Worm (Caenorhabditis elegans) whole organism, L4 larva: ENCODE measurements around the gene ZK688.12.

ENCODE experiments used
- D1046.2 ChIP-seq: fragments of 200-800 bp; sonication (Bioruptor generic); IDR thresholded peaks from 2 replicates; pipeline ENCODE4 v1.3.6; 2022; ENCODE audit warnings: missing genetic modification characterization, missing compliant biosample characterization
- F44E2.7 ChIP-seq: fragments of 200-800 bp; sonication (Bioruptor generic); IDR thresholded peaks from 2 replicates; pipeline ENCODE4 v2.1.2; 2022; ENCODE audit warnings: missing genetic modification characterization, missing compliant biosample characterization
- F49E8.2 ChIP-seq: sonication (generic microtip); optimal IDR thresholded peaks from 2 replicates; lab custom pipeline; 2016; ENCODE audit warnings: missing compliant biosample characterization, mild to moderate bottlenecking, missing genetic modification characterization, borderline replicate concordance
- R02D3.7 ChIP-seq: fragments of 150-350 bp; sonication (generic microtip); optimal IDR thresholded peaks from 3 replicates; lab custom pipeline; 2014; ENCODE audit warnings: missing biosample characterization, missing genetic modification characterization
- T26A8.4 ChIP-seq: fragments of 200-800 bp; sonication (Bioruptor generic); IDR thresholded peaks from 2 replicates; pipeline ENCODE4 v1.3.6; 2022; ENCODE audit warnings: missing genetic modification characterization, missing compliant biosample characterization
- Y48G9A.11 ChIP-seq: fragments of 200-800 bp; sonication (Bioruptor generic); IDR thresholded peaks from 2 replicates; pipeline ENCODE4 v1.3.6; 2022; ENCODE audit warnings: missing genetic modification reagents, missing genetic modification characterization, missing compliant biosample characterization
- Y5F2A.4 ChIP-seq: fragments of 200-800 bp; sonication (Bioruptor generic); optimal IDR thresholded peaks from 2 replicates; lab custom pipeline; 2018; ENCODE audit warnings: mild to moderate bottlenecking, missing genetic modification characterization, missing compliant biosample characterization
- ama-1 ChIP-seq: fragments of 150-350 bp; optimal IDR thresholded peaks from 2 replicates; lab custom pipeline; 2014; ENCODE audit warnings: inconsistent platforms, mixed read lengths
- ceh-32 ChIP-seq: sonication (generic microtip); optimal IDR thresholded peaks from 2 replicates; lab custom pipeline; 2016; ENCODE audit warnings: mild to moderate bottlenecking, missing genetic modification characterization, missing compliant biosample characterization; ENCODE audit not compliant: poor library complexity
- ctbp-1 ChIP-seq: fragments of 200-800 bp; sonication (Bioruptor generic); IDR thresholded peaks from 2 replicates; pipeline ENCODE4 v1.3.6; 2022; ENCODE audit warnings: missing genetic modification reagents, missing genetic modification characterization, missing compliant biosample characterization
- daf-12 ChIP-seq: fragments of 150-350 bp; optimal IDR thresholded peaks from 2 replicates; lab custom pipeline; 2014; ENCODE audit warnings: missing biosample characterization, missing genetic modification reagents, missing genetic modification characterization
- daf-16 ChIP-seq, 3 experiments: sonication (generic microtip); optimal IDR thresholded peaks; 2 replicates each; lab custom pipeline; 2016 to 2017; ENCODE audit warnings: missing genetic modification characterization in 3 of 3, missing genetic modification reagents in 3 of 3, mild to moderate bottlenecking in 2 of 3, missing compliant biosample characterization in 2 of 3, missing biosample characterization in 1 of 3, moderate library complexity in 1 of 3
- daf-19 ChIP-seq: fragments of 200-800 bp; sonication (Bioruptor generic); conservative IDR thresholded peaks from 2 replicates; pipeline ENCODE4 v1.3.6; 2022; ENCODE audit warnings: missing genetic modification characterization, missing compliant biosample characterization
- dmd-8 ChIP-seq: fragments of 200-800 bp; sonication (Bioruptor generic); IDR thresholded peaks from 2 replicates; pipeline ENCODE4 v1.3.6; 2022; ENCODE audit warnings: missing genetic modification characterization, missing compliant biosample characterization
- dve-1 ChIP-seq: sonication (generic microtip); optimal IDR thresholded peaks from 2 replicates; lab custom pipeline; 2017; ENCODE audit warnings: antibody characterized with exemption, mild to moderate bottlenecking, missing genetic modification characterization, missing compliant biosample characterization; ENCODE audit not compliant: insufficient read depth
- egl-27 ChIP-seq: sonication (generic microtip); optimal IDR thresholded peaks from 3 replicates; lab custom pipeline; 2017; ENCODE audit warnings: missing biosample characterization, missing genetic modification reagents, missing genetic modification characterization
- lin-13 ChIP-seq: fragments of 150-350 bp; optimal IDR thresholded peaks from 2 replicates; lab custom pipeline; 2014; ENCODE audit warnings: missing biosample characterization, missing genetic modification reagents, missing genetic modification characterization
- lin-38 ChIP-seq: fragments of 200-800 bp; sonication (Bioruptor generic); IDR thresholded peaks from 2 replicates; pipeline ENCODE4 v1.3.6; 2022; ENCODE audit warnings: missing genetic modification reagents, missing genetic modification characterization, missing compliant biosample characterization
- lsy-2 ChIP-seq, 2 experiments: fragments of 150-350 bp in 1 of 2; sonication (generic microtip) in 1 of 2; optimal IDR thresholded peaks; 2 replicates each; lab custom pipeline; 2014 to 2017; ENCODE audit warnings: missing biosample characterization in 2 of 2, missing genetic modification characterization in 2 of 2
- madf-5 ChIP-seq, 2 experiments: fragments of 200-800 bp; sonication (Bioruptor generic); IDR thresholded peaks; 2 replicates each; pipeline ENCODE4 v1.3.6; 2022; ENCODE audit warnings: missing compliant biosample characterization in 2 of 2, missing genetic modification characterization in 2 of 2
- mes-2 ChIP-seq: sonication (generic microtip); optimal IDR thresholded peaks from 2 replicates; lab custom pipeline; 2016; ENCODE audit warnings: missing genotype, mild to moderate bottlenecking, missing genetic modification characterization, missing compliant biosample characterization; ENCODE audit not compliant: poor library complexity, severe bottlenecking
- mxl-3 ChIP-seq: fragments of 200-800 bp; sonication (Bioruptor generic); optimal IDR thresholded peaks from 2 replicates; lab custom pipeline; 2018; ENCODE audit warnings: mild to moderate bottlenecking, missing genetic modification characterization, missing compliant biosample characterization
- nhr-10 ChIP-seq: fragments of 150-350 bp; optimal IDR thresholded peaks from 2 replicates; lab custom pipeline; 2014; ENCODE audit warnings: missing biosample characterization, missing genetic modification characterization
- nhr-6 ChIP-seq: fragments of 150-350 bp; optimal IDR thresholded peaks from 2 replicates; lab custom pipeline; 2014; ENCODE audit warnings: missing biosample characterization, missing genetic modification characterization
- nhr-76 ChIP-seq: fragments of 150-350 bp; optimal IDR thresholded peaks from 2 replicates; lab custom pipeline; 2014; ENCODE audit warnings: missing biosample characterization, missing genetic modification characterization
- saeg-2 ChIP-seq: fragments of 200-800 bp; sonication (Bioruptor generic); IDR thresholded peaks from 2 replicates; pipeline ENCODE4 v1.3.6; 2022; ENCODE audit warnings: missing genetic modification reagents, missing genetic modification characterization, missing compliant biosample characterization
- snpc-1.2 ChIP-seq: fragments of 200-800 bp; sonication (Bioruptor generic); IDR thresholded peaks from 2 replicates; pipeline ENCODE4 v1.3.6; 2022; ENCODE audit warnings: missing genetic modification reagents, missing genetic modification characterization, missing compliant biosample characterization
- spr-3 ChIP-seq: fragments of 200-800 bp; sonication (Bioruptor generic); optimal IDR thresholded peaks from 2 replicates; lab custom pipeline; 2018; ENCODE audit warnings: mild to moderate bottlenecking, missing genetic modification characterization, missing compliant biosample characterization
- tag-97 ChIP-seq: fragments of 200-800 bp; sonication (Bioruptor generic); IDR thresholded peaks from 2 replicates; pipeline ENCODE4 v1.3.6; 2022; ENCODE audit warnings: missing genetic modification characterization, missing compliant biosample characterization
- tra-1 ChIP-seq: fragments of 200-800 bp; sonication (Bioruptor generic); IDR thresholded peaks from 2 replicates; pipeline ENCODE4 v1.3.6; 2022; ENCODE audit warnings: missing genetic modification reagents, missing genetic modification characterization, missing compliant biosample characterization
- unc-39 ChIP-seq: sonication (generic microtip); optimal IDR thresholded peaks from 2 replicates; lab custom pipeline; 2017; ENCODE audit warnings: missing biosample characterization, missing genetic modification characterization
- vab-7 ChIP-seq: fragments of 200-800 bp; sonication (Bioruptor generic); IDR thresholded peaks from 2 replicates; pipeline ENCODE4 v1.3.6; 2022; ENCODE audit warnings: missing genetic modification reagents, missing genetic modification characterization, missing compliant biosample characterization
- zag-1 ChIP-seq: fragments of 150-350 bp; optimal IDR thresholded peaks from 2 replicates; lab custom pipeline; 2014; ENCODE audit warnings: missing biosample characterization, missing genetic modification characterization
- zfp-3 ChIP-seq: fragments of 200-800 bp; sonication (Bioruptor generic); conservative IDR thresholded peaks from 2 replicates; pipeline ENCODE4 v1.3.6; 2022; ENCODE audit warnings: missing genetic modification reagents, missing genetic modification characterization, missing compliant biosample characterization
- zip-11 ChIP-seq: fragments of 200-800 bp; sonication (Bioruptor generic); IDR thresholded peaks from 2 replicates; pipeline ENCODE4 v1.3.6; 2022; ENCODE audit warnings: missing genetic modification characterization, missing compliant biosample characterization
- zip-2 ChIP-seq: fragments of 150-350 bp; optimal IDR thresholded peaks from 2 replicates; lab custom pipeline; 2014; ENCODE audit warnings: missing biosample characterization, missing genetic modification characterization

Gene ZK688.12

ce11 chrIII:7911621-7912020 lies 1.8 kb downstream of the ZK688.12 start, which contains the start of gene ZK688.7 (continued):
- no peak for TF ChIP-seq tag-97 (GFP tag; lab: Robert Waterston, UW)
- TF ChIP-seq zip-2 (tag; lab: Kevin White, UChicago) = no peak
- TF ChIP-seq dmd-8 = no peak
- no peak for TF ChIP-seq egl-27 (tag; lab: Kevin White, UChicago)
- TF ChIP-seq daf-19 = no peak
- no peak for TF ChIP-seq snpc-1.2
- TF ChIP-seq F44E2.7 (GFP tag; lab: Robert Waterston, UW) = no peak
- TF ChIP-seq lin-13 (GFP tag; lab: Kevin White, UChicago) = no peak
- no peak for TF ChIP-seq unc-39 (tag; lab: Kevin White, UChicago)
- TF ChIP-seq lsy-2 (tag; optimal IDR thresholded peaks at IDR 0.05; lab: Kevin White, UChicago) = peak in 1 of 2 experiments; percentile 29
- TF ChIP-seq dve-1 = peak; percentile 60
- TF ChIP-seq T26A8.4 (GFP tag; lab: Robert Waterston, UW) = no peak
- TF ChIP-seq D1046.2 (GFP tag; lab: Robert Waterston, UW) = no peak
- no peak for TF ChIP-seq ceh-32

ce11 chrIII:7909263-7909662 lies 4.1 kb downstream of the ZK688.12 start, which contains the start of gene ZK688.1:
ZK688.1 (plus strand) TSS chrIII:7909563.
- no peak for TF ChIP-seq mxl-3 (GFP tag; lab: Kevin White, UChicago)
- TF ChIP-seq ama-1 (lab: Kevin White, UChicago) = no peak
- no peak for TF ChIP-seq vab-7 (GFP tag; lab: Robert Waterston, UW)
- no peak for TF ChIP-seq madf-5 (GFP tag; IDR thresholded peaks at IDR 0.05; lab: Robert Waterston, UW)
- TF ChIP-seq lin-38 (GFP tag; lab: Robert Waterston, UW) = no peak
- TF ChIP-seq F44E2.7 (GFP tag; lab: Robert Waterston, UW) = no peak
- no peak for TF ChIP-seq ctbp-1 (GFP tag; lab: Robert Waterston, UW)
- no peak for TF ChIP-seq mes-2
- TF ChIP-seq nhr-6 (tag; lab: Kevin White, UChicago) = no peak
- no peak for TF ChIP-seq Y5F2A.4 (GFP tag; lab: Kevin White, UChicago)
- TF ChIP-seq F49E8.2 (tag; lab: Kevin White, UChicago) = no peak
- no peak for TF ChIP-seq nhr-10 (tag; lab: Kevin White, UChicago)
- TF ChIP-seq zip-11 (GFP tag; lab: Robert Waterston, UW) = no peak
- no peak for TF ChIP-seq spr-3 (GFP tag; lab: Kevin White, UChicago)
- no peak for TF ChIP-seq egl-27 (tag; lab: Kevin White, UChicago)
- no peak for TF ChIP-seq nhr-76 (tag; lab: Kevin White, UChicago)
- TF ChIP-seq lsy-2 (tag; optimal IDR thresholded peaks at IDR 0.05; lab: Kevin White, UChicago) = no peak
- TF ChIP-seq daf-12 (tag; lab: Kevin White, UChicago) = no peak
- TF ChIP-seq zip-2 (tag; lab: Kevin White, UChicago) = no peak
- TF ChIP-seq R02D3.7 (tag; lab: Kevin White, UChicago) = no peak

ce11 chrIII:7907515-7907914 lies 5.9 kb downstream of the ZK688.12 start, which contains the start of gene pcp-5:
pcp-5 (minus strand) TSS chrIII:7907615.
- TF ChIP-seq zfp-3 (GFP tag; lab: Robert Waterston, UW) (no peak), daf-16 (GFP tag; optimal IDR thresholded peaks at IDR 0.05; lab: Kevin White, UChicago) (peak in 1 of 2 experiments; percentile 19), daf-16 (tag; optimal IDR thresholded peaks at IDR 0.05; lab: Kevin White, UChicago) (no peak), tra-1 (GFP tag; lab: Robert Waterston, UW) (no peak), zag-1 (no peak), R02D3.7 (tag; lab: Kevin White, UChicago) (no peak), ama-1 (lab: Kevin White, UChicago) (no peak), saeg-2 (GFP tag; lab: Robert Waterston, UW) (no peak), mxl-3 (GFP tag; lab: Kevin White, UChicago) (no peak), Y48G9A.11 (GFP tag; lab: Robert Waterston, UW) (no peak)
